Worm (Caenorhabditis elegans) whole organism, midembryonic: ENCODE data around the gene K07D4.9.

Source experiments
- T22C8.4 ChIP-seq: fragments of 200-800 bp; sonication (Bioruptor generic); IDR thresholded peaks from 2 replicates; pipeline ENCODE4 v1.3.6; 2022; ENCODE audit warnings: missing genetic modification characterization, missing compliant biosample characterization
- cog-1 ChIP-seq: sonication (generic microtip); optimal IDR thresholded peaks from 2 replicates; lab custom pipeline; 2016; ENCODE audit warnings: missing genetic modification characterization, missing compliant biosample characterization
- flt-1 ChIP-seq: fragments of 200-800 bp; sonication (Bioruptor generic); IDR thresholded peaks from 2 replicates; pipeline ENCODE4 v1.3.6; 2022; ENCODE audit warnings: missing genetic modification characterization, missing compliant biosample characterization
- klf-2 ChIP-seq: fragments of 200-800 bp; sonication (Bioruptor generic); conservative IDR thresholded peaks from 2 replicates; pipeline ENCODE4 v1.3.6; 2022; ENCODE audit warnings: missing genetic modification reagents, missing genetic modification characterization, missing compliant biosample characterization
- med-1 ChIP-seq: sonication (generic microtip); optimal IDR thresholded peaks from 2 replicates; lab custom pipeline; 2017; ENCODE audit warnings: missing genetic modification characterization, mild to moderate bottlenecking, missing compliant biosample characterization, antibody characterized with exemption, missing genetic modification reagents; ENCODE audit not compliant: insufficient read depth
- ref-1 ChIP-seq: fragments of 200-800 bp; sonication (Bioruptor generic); conservative IDR thresholded peaks from 2 replicates; pipeline ENCODE4 v1.3.6; 2022; ENCODE audit warnings: missing genetic modification reagents, missing genetic modification characterization, missing compliant biosample characterization
- tab-1 ChIP-seq: fragments of 200-800 bp; sonication (Bioruptor generic); IDR thresholded peaks from 2 replicates; pipeline ENCODE4 v1.3.6; 2022; ENCODE audit warnings: missing genetic modification characterization, missing compliant biosample characterization
- ztf-23 ChIP-seq: fragments of 200-800 bp; sonication (Bioruptor generic); IDR thresholded peaks from 2 replicates; pipeline ENCODE4 v1.3.6; 2022; ENCODE audit warnings: missing genetic modification reagents, missing genetic modification characterization, missing compliant biosample characterization
- ztf-29 ChIP-seq: fragments of 200-800 bp; sonication (Bioruptor generic); IDR thresholded peaks from 2 replicates; pipeline ENCODE4 v1.3.6; 2022; ENCODE audit warnings: missing genetic modification reagents, missing genetic modification characterization, missing compliant biosample characterization

K07D4.9 gene

DNA sequence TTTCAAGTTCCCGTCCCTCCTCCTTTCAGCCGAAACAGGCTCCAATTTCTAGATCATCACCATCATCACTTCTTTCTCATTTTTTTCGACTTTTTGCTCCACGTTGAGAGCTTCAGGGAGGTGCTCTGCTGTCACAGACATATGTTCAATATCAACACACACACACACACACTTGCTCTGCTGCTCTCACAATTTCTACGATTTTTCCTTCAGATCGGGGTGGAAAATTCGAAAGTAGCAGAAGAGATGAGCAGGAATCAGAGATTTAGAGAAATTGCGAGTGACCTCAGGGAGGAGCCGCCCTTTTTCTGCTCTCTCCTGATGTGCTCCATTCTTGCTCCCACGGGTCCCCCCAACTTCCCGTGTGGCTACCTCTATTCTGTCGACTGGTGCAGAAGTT, 10.2 kb downstream of the K07D4.9 start, which contains the start of gene pqn-48:
Gene pqn-48 (plus strand): TSS at position 344 of the 400 bp plus-strand sequence.
- TF ChIP-seq T22C8.4: no peak

DNA sequence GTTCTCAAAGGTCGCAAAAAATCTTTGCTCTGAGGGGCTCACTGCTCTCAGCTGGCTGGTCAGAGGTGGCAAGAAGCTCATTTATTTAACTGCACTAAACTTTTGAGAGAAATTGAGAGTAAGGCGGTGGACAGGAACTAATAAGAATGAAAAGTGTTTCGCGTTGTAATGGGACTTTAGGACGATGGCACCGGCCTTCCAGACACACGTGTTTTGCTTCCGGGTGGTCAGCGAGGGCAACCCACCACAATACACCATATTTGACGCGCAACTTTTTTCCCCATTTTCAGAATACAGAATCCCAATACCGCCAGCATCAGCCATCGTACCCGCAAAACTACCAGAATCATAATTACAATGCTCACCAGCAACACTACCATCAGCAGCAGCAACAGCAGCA, 11.7 kb downstream of the K07D4.9 start:
- no peak for TF ChIP-seq flt-1
- 0 out of 2 replicates have a peak, but pooled peaks have one; percentile 36 for TF ChIP-seq ztf-23 (GFP tag; lab: Robert Waterston, UW)

DNA sequence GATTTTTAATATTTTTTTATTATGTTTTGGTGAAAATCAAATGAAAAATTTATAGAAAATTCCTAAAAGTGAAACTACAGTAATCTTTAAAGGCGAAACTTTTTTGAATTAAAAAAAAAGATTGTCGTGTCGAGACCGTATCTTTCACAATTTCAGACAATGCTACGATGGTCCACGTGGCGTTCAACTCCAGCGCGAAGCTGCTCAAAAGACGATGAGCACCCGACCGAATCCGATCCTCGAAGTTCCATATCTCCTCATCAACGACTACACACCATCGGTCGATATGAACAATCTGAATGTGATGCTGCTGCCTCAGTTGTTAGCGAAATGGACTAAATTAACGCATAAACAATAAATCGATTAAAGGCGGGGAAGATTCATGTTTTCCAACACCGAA, 14.3 kb downstream of the K07D4.9 start:
- TF ChIP-seq cog-1 (tag; lab: Kevin White, UChicago) (no peak), klf-2 (no peak), ztf-29 (GFP tag; lab: Robert Waterston, UW) (no peak), ref-1 (GFP tag; lab: Robert Waterston, UW) (no peak), med-1 (GFP tag; lab: Kevin White, UChicago) (no peak), flt-1 (no peak), tab-1 (GFP tag; lab: Robert Waterston, UW) (no peak), ztf-23 (GFP tag; lab: Robert Waterston, UW) (no peak), T22C8.4 (no peak)

DNA sequence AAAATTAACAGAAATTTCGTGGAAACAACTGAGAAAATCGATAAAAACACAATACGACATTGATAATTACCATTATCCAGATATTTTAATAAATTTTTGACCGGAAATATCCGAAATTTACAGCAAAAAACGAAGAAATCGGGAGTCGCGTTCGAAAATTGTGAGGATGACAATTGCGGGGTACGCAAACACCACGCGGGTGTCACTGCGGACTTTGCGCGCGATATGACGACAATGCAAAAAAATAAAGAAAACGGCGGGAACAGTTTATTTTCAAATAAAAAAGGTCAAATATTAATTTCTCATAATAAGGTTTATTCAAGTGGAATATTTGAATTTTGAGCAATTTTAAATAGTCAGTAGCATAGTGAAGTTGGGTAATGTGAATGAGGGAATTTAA, 16.0 kb downstream of the K07D4.9 start, which contains the start of gene rpn-11:
Gene rpn-11 (minus strand): TSS at position 198 of the 400 bp plus-strand sequence.
- no peak for TF ChIP-seq flt-1
- no peak for TF ChIP-seq ref-1 (GFP tag; lab: Robert Waterston, UW)
- peak; percentile 52; the same call in 1 of the 2 replicates for TF ChIP-seq tab-1 (GFP tag; lab: Robert Waterston, UW)
- TF ChIP-seq ztf-29 (GFP tag; lab: Robert Waterston, UW): no peak
- no peak for TF ChIP-seq klf-2
- TF ChIP-seq ztf-23 (GFP tag; lab: Robert Waterston, UW): peak; percentile 45; the same call in 1 of the 2 replicates
- TF ChIP-seq cog-1 (tag; lab: Kevin White, UChicago): no peak
- no peak for TF ChIP-seq med-1 (GFP tag; lab: Kevin White, UChicago)
- TF ChIP-seq T22C8.4: no peak

DNA sequence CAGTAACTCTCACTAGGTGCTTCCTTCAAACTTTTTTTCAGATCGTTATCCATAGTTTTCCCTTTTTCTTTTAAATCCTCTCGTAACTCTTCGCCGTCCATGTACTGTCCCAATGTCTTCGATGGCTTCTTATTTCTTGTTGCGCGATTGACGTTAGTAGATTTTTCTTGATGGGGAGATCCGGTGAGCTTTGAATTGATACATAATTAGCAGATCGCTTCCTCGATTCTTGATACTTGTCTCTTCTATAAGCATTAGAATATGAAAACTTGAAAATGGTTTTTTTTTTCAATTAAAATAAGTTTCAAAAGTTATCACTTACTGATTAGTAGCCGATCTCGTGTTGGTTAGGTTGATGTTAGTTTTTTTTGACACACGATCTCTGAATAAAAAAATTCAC, 17.0 kb downstream of the K07D4.9 start, which contains the start of gene K07D4.2:
Gene K07D4.2 (minus strand): TSS at position 101 of the 400 bp plus-strand sequence.
- TF ChIP-seq ztf-23 (GFP tag; lab: Robert Waterston, UW) (no peak), tab-1 (GFP tag; lab: Robert Waterston, UW) (no peak), ztf-29 (GFP tag; lab: Robert Waterston, UW) (no peak), med-1 (GFP tag; lab: Kevin White, UChicago) (no peak)

DNA sequence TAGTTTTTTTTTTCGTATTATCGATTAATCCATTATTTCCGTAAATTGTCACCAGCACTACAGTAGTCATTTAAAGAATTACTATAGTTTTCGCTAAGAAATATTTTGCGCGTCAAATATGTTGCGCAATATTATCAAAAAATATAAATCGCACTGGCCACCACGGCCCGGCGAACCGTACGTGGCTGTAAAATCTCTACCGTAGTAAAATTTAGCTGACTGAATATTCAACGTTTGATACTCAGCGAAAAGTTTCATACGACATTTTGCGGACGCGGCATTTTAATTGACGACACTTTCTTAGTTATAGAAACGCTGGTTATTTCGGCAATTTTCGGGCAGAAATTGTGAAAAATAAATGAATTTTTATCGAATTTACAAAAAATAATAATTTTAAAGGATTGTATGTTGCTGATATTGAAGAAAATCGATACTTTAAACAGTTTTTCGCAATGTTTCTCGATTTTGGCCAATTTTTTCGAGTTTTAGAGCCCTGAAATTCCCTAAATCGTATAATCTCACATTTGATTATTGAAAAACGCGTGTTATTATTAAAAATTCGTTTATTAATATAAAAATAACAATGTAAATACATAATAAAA, 19.6 kb downstream of the K07D4.9 start:
- peak; percentile 56; the same call in 1 of the 2 replicates for TF ChIP-seq flt-1
- TF ChIP-seq klf-2: 0 out of 2 replicates have a peak, but pooled peaks have one; percentile 55
- 0 out of 2 replicates have a peak, but pooled peaks have one; percentile 35 for TF ChIP-seq ztf-29 (GFP tag; lab: Robert Waterston, UW)
- peak; percentile 79 for TF ChIP-seq ztf-23 (GFP tag; lab: Robert Waterston, UW)

DNA sequence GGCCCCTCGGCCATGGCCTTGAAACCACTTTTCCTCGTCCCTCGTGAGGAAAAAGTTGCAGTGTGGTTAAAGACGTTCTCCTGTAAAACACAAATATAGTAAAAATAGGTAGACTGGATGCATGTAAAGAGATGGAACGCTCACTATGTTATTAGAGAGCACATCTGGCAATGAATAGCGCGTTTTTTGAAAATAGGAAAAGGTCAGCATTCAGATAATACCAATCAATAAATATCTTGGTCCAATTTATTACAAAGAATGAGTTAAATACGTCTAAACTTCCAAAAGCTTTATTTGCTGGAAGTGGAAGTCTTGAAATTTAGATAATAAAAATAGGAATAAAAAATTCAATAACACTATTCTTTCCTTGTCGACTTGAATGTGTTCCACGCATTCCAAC, 34.1 kb downstream of the K07D4.9 start, which contains the start of gene gadr-4:
Gene gadr-4 (minus strand): TSS at position 101 of the 400 bp plus-strand sequence.
- TF ChIP-seq ref-1 (GFP tag; lab: Robert Waterston, UW): no peak
- TF ChIP-seq tab-1 (GFP tag; lab: Robert Waterston, UW): no peak
- TF ChIP-seq T22C8.4: no peak
- TF ChIP-seq flt-1: no peak
- no peak for TF ChIP-seq med-1 (GFP tag; lab: Kevin White, UChicago)
- TF ChIP-seq ztf-29 (GFP tag; lab: Robert Waterston, UW): no peak
- no peak for TF ChIP-seq klf-2

DNA sequence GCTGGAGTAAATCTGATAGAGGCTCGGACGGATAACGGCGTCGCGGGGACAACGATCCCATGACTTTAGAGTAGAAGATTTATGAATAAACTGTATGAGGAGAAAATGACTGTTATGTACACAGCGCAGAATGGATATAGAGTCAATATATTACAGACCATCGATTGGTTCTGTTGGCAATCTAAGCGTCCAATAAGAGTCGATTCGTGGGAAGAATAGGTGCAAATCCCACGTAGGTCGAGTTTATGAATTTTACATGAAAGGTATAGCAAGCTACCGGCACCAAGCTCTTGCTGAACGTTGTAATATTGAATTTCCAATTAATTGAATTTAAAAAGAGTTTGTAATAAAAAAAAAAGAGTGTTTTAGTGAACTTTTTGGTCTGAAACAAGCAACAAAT, 35.6 kb downstream of the K07D4.9 start, which contains the start of gene fbxb-118:
Gene fbxb-118 (minus strand): TSS at position 101 of the 400 bp plus-strand sequence.
- no peak for TF ChIP-seq tab-1 (GFP tag; lab: Robert Waterston, UW)
- TF ChIP-seq med-1 (GFP tag; lab: Kevin White, UChicago): no peak

DNA sequence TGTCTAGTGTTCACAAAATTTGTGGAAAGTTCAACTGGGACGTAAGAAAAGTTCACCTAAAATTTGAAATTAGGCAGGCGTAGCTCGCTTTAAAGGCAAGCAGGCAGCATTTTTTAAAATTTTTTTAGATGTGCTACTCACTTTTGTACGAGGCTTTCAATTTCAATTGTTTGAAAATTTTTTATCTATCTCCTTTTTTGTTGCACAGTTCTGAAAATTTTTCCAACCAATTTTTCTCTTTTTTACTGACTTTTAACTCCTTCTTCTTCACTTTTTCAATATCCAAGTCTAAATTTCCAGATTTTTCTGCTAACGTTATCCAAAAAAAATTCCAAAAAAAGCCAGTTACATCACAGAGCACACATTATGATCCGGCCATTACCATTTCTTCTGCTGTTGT, 38.9 kb downstream of the K07D4.9 start, which contains the start of gene W06A11.1:
Gene W06A11.1 (plus strand): TSS at position 301 of the 400 bp plus-strand sequence.
- TF ChIP-seq klf-2 (no peak), flt-1 (no peak), ztf-29 (GFP tag; lab: Robert Waterston, UW) (no peak), cog-1 (tag; lab: Kevin White, UChicago) (no peak), T22C8.4 (no peak), tab-1 (GFP tag; lab: Robert Waterston, UW) (no peak), med-1 (GFP tag; lab: Kevin White, UChicago) (no peak), ref-1 (GFP tag; lab: Robert Waterston, UW) (no peak), ztf-23 (GFP tag; lab: Robert Waterston, UW) (no peak)

DNA sequence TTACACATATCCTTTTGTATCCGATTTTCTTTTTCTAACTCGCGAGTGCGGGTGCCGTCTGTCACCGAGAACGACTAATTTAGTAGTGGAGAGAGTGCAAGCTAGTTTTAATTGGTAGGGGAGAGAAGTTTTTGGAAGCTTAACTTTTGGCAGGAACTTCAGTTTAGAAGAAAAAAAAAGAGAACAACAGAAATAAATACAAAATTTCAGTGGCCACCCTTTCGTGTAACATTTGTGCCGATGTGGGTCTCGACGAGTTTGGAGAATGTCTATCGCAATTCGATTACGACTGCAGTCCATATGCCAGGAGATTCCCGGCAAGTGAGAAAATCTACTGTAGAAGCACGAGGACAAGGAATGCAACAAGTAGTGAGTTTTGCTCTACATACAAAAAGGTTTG, 39.8 kb downstream of the K07D4.9 start:
- TF ChIP-seq ztf-29 (GFP tag; lab: Robert Waterston, UW) (no peak), cog-1 (tag; lab: Kevin White, UChicago) (no peak), tab-1 (GFP tag; lab: Robert Waterston, UW) (no peak), T22C8.4 (no peak), ztf-23 (GFP tag; lab: Robert Waterston, UW) (no peak), flt-1 (no peak), med-1 (GFP tag; lab: Kevin White, UChicago) (no peak)
